Worm (Caenorhabditis elegans) whole organism, L4 larva: ENCODE results near the gene T04C10.3.

ENCODE experiments used
- D1046.2 ChIP-seq: fragments of 200-800 bp; sonication (Bioruptor generic); IDR thresholded peaks from 2 replicates; pipeline ENCODE4 v1.3.6; 2022; ENCODE audit warnings: missing genetic modification characterization, missing compliant biosample characterization
- F26F4.8 ChIP-seq: fragments of 200-800 bp; sonication (Bioruptor generic); conservative IDR thresholded peaks from 2 replicates; pipeline ENCODE4 v1.3.6; 2022; ENCODE audit warnings: missing genetic modification characterization, missing compliant biosample characterization
- T20F7.1 ChIP-seq: fragments of 200-800 bp; sonication (Bioruptor generic); optimal IDR thresholded peaks from 2 replicates; lab custom pipeline; 2018; ENCODE audit warnings: mild to moderate bottlenecking, missing genetic modification characterization, missing compliant biosample characterization
- T26A8.4 ChIP-seq: fragments of 200-800 bp; sonication (Bioruptor generic); IDR thresholded peaks from 2 replicates; pipeline ENCODE4 v1.3.6; 2022; ENCODE audit warnings: missing genetic modification characterization, missing compliant biosample characterization
- Y5F2A.4 ChIP-seq: fragments of 200-800 bp; sonication (Bioruptor generic); optimal IDR thresholded peaks from 2 replicates; lab custom pipeline; 2018; ENCODE audit warnings: mild to moderate bottlenecking, missing genetic modification characterization, missing compliant biosample characterization
- Y75B8A.6 ChIP-seq: fragments of 200-800 bp; sonication (Bioruptor generic); IDR thresholded peaks from 2 replicates; pipeline ENCODE4 v1.3.6; 2022; ENCODE audit warnings: missing genetic modification reagents, missing genetic modification characterization, missing compliant biosample characterization
- ZK546.5 ChIP-seq, 2 experiments: sonication (generic microtip); optimal IDR thresholded peaks; 2 replicates each; lab custom pipeline; 2017; ENCODE audit warnings: missing biosample characterization in 2 of 2, missing genetic modification characterization in 2 of 2
- aly-2 ChIP-seq: sonication (generic microtip); optimal IDR thresholded peaks from 2 replicates; lab custom pipeline; 2018; ENCODE audit warnings: missing biosample characterization, missing genetic modification characterization
- ceh-32 ChIP-seq: sonication (generic microtip); optimal IDR thresholded peaks from 2 replicates; lab custom pipeline; 2016; ENCODE audit warnings: mild to moderate bottlenecking, missing genetic modification characterization, missing compliant biosample characterization; ENCODE audit not compliant: poor library complexity
- ceh-44 ChIP-seq: fragments of 200-800 bp; sonication (Bioruptor generic); IDR thresholded peaks from 2 replicates; pipeline ENCODE4 v1.3.6; 2022; ENCODE audit warnings: missing genetic modification reagents, missing genetic modification characterization, missing compliant biosample characterization
- ceh-62 ChIP-seq: sonication (generic microtip); optimal IDR thresholded peaks from 2 replicates; lab custom pipeline; 2017; ENCODE audit warnings: missing biosample characterization, missing genetic modification characterization
- ceh-82 ChIP-seq: sonication (generic microtip); optimal IDR thresholded peaks from 2 replicates; lab custom pipeline; 2017; ENCODE audit warnings: missing biosample characterization, missing genetic modification characterization
- ces-1 ChIP-seq: fragments of 150-350 bp; sonication (generic microtip); optimal IDR thresholded peaks from 4 replicates; lab custom pipeline; 2014; ENCODE audit warnings: missing biosample characterization, missing genetic modification reagents, missing genetic modification characterization
- cey-2 ChIP-seq: sonication (generic microtip); optimal IDR thresholded peaks from 3 replicates; lab custom pipeline; 2017; ENCODE audit warnings: missing genetic modification characterization, mild to moderate bottlenecking, missing compliant biosample characterization, antibody characterized with exemption, borderline replicate concordance; ENCODE audit not compliant: insufficient read depth
- daf-16 ChIP-seq, 3 experiments: sonication (generic microtip); optimal IDR thresholded peaks; 2 replicates each; lab custom pipeline; 2016 to 2017; ENCODE audit warnings: missing genetic modification characterization in 3 of 3, missing genetic modification reagents in 3 of 3, mild to moderate bottlenecking in 2 of 3, missing compliant biosample characterization in 2 of 3, missing biosample characterization in 1 of 3, moderate library complexity in 1 of 3
- daf-8 ChIP-seq: fragments of 200-800 bp; sonication (Bioruptor generic); IDR thresholded peaks from 2 replicates; pipeline ENCODE4 v1.3.6; 2022; ENCODE audit warnings: missing genetic modification characterization, missing compliant biosample characterization
- dmd-8 ChIP-seq: fragments of 200-800 bp; sonication (Bioruptor generic); IDR thresholded peaks from 2 replicates; pipeline ENCODE4 v1.3.6; 2022; ENCODE audit warnings: missing genetic modification characterization, missing compliant biosample characterization
- duxl-1 ChIP-seq: sonication (generic microtip); optimal IDR thresholded peaks from 2 replicates; lab custom pipeline; 2016; ENCODE audit warnings: mild to moderate bottlenecking, missing genetic modification characterization, moderate library complexity, missing compliant biosample characterization; ENCODE audit not compliant: poor library complexity
- dve-1 ChIP-seq: sonication (generic microtip); optimal IDR thresholded peaks from 2 replicates; lab custom pipeline; 2017; ENCODE audit warnings: antibody characterized with exemption, mild to moderate bottlenecking, missing genetic modification characterization, missing compliant biosample characterization; ENCODE audit not compliant: insufficient read depth
- fkh-10 ChIP-seq: fragments of 150-350 bp; optimal IDR thresholded peaks from 2 replicates; lab custom pipeline; 2014; ENCODE audit warnings: missing biosample characterization, missing genetic modification reagents, missing genetic modification characterization
- gei-8 ChIP-seq: fragments of 200-800 bp; sonication (Bioruptor generic); optimal IDR thresholded peaks from 2 replicates; lab custom pipeline; 2018; ENCODE audit warnings: mild to moderate bottlenecking, missing genetic modification characterization, missing compliant biosample characterization
- hif-1 ChIP-seq, 2 experiments: sonication (generic microtip); optimal IDR thresholded peaks; 2 replicates each; lab custom pipeline; 2016 to 2017; ENCODE audit warnings: missing compliant biosample characterization in 2 of 2, missing genetic modification characterization in 2 of 2, missing genetic modification reagents in 2 of 2, missing genotype in 2 of 2, mild to moderate bottlenecking in 1 of 2
- hlh-11 ChIP-seq: fragments of 200-800 bp; sonication (Bioruptor generic); optimal IDR thresholded peaks from 2 replicates; lab custom pipeline; 2018; ENCODE audit warnings: mild to moderate bottlenecking, missing genetic modification characterization, missing compliant biosample characterization
- hmg-1.1 ChIP-seq: fragments of 200-800 bp; sonication (Bioruptor generic); IDR thresholded peaks from 2 replicates; pipeline ENCODE4 v1.3.6; 2022; ENCODE audit warnings: missing genetic modification reagents, missing genetic modification characterization, missing compliant biosample characterization
- lin-38 ChIP-seq: fragments of 200-800 bp; sonication (Bioruptor generic); IDR thresholded peaks from 2 replicates; pipeline ENCODE4 v1.3.6; 2022; ENCODE audit warnings: missing genetic modification reagents, missing genetic modification characterization, missing compliant biosample characterization
- lin-39 ChIP-seq: fragments of 150-350 bp; optimal IDR thresholded peaks from 2 replicates; lab custom pipeline; 2014; ENCODE audit warnings: missing biosample characterization, missing genetic modification reagents, missing genetic modification characterization
- madf-5 ChIP-seq, 2 experiments: fragments of 200-800 bp; sonication (Bioruptor generic); IDR thresholded peaks; 2 replicates each; pipeline ENCODE4 v1.3.6; 2022; ENCODE audit warnings: missing compliant biosample characterization in 2 of 2, missing genetic modification characterization in 2 of 2
- madf-9 ChIP-seq: fragments of 200-800 bp; sonication (Bioruptor generic); conservative IDR thresholded peaks from 2 replicates; pipeline ENCODE4 v1.3.6; 2022; ENCODE audit warnings: missing genetic modification reagents, missing genetic modification characterization, missing compliant biosample characterization
- mdt-29 ChIP-seq: fragments of 200-800 bp; sonication (Bioruptor generic); IDR thresholded peaks from 2 replicates; pipeline ENCODE4 v1.3.6; 2022; ENCODE audit warnings: missing genetic modification reagents, missing genetic modification characterization, missing compliant biosample characterization
- mep-1 ChIP-seq: fragments of 150-350 bp; sonication (generic microtip); optimal IDR thresholded peaks from 3 replicates; lab custom pipeline; 2014; ENCODE audit warnings: missing biosample characterization, missing genetic modification characterization
- mxl-2 ChIP-seq: fragments of 200-800 bp; sonication (Bioruptor generic); conservative IDR thresholded peaks from 2 replicates; pipeline ENCODE4 v1.3.6; 2022; ENCODE audit warnings: missing genetic modification reagents, missing genetic modification characterization, missing compliant biosample characterization
- nhr-25 ChIP-seq: sonication (generic microtip); optimal IDR thresholded peaks from 2 replicates; lab custom pipeline; 2017; ENCODE audit warnings: missing genetic modification characterization, mild to moderate bottlenecking, missing compliant biosample characterization, antibody characterized with exemption, moderate library complexity, borderline replicate concordance; ENCODE audit not compliant: insufficient read depth
- nhr-28 ChIP-seq: fragments of 150-350 bp; optimal IDR thresholded peaks from 2 replicates; lab custom pipeline; 2014; ENCODE audit warnings: missing biosample characterization, missing genetic modification characterization
- nhr-41 ChIP-seq: fragments of 200-800 bp; sonication (Bioruptor generic); IDR thresholded peaks from 2 replicates; pipeline ENCODE4 v1.3.6; 2022; ENCODE audit warnings: missing genetic modification reagents, missing genetic modification characterization, missing compliant biosample characterization
- nhr-6 ChIP-seq: fragments of 150-350 bp; optimal IDR thresholded peaks from 2 replicates; lab custom pipeline; 2014; ENCODE audit warnings: missing biosample characterization, missing genetic modification characterization
- nhr-77 ChIP-seq: fragments of 150-350 bp; optimal IDR thresholded peaks from 2 replicates; lab custom pipeline; 2014; ENCODE audit warnings: missing biosample characterization, missing genetic modification characterization
- pha-4 ChIP-seq, 2 experiments: fragments of 150-350 bp in 1 of 2; fragments of 200-800 bp in 1 of 2; sonication (Bioruptor generic) in 1 of 2; IDR thresholded peaks in 1 of 2; optimal IDR thresholded peaks in 1 of 2; 2 replicates each; pipeline versions ENCODE4 v1.3.6 to Lab custom; 2014 to 2022; ENCODE audit warnings: missing genetic modification characterization in 2 of 2, missing genetic modification reagents in 2 of 2, missing biosample characterization in 1 of 2, missing compliant biosample characterization in 1 of 2
- pqm-1 ChIP-seq: sonication (generic microtip); optimal IDR thresholded peaks from 2 replicates; lab custom pipeline; 2017; ENCODE audit warnings: missing biosample characterization, missing genetic modification characterization
- rbr-2 ChIP-seq: sonication (generic microtip); optimal IDR thresholded peaks from 2 replicates; lab custom pipeline; 2016; ENCODE audit warnings: missing genotype, missing genetic modification characterization, missing compliant biosample characterization
- sdz-12 ChIP-seq: fragments of 200-800 bp; sonication (Bioruptor generic); optimal IDR thresholded peaks from 2 replicates; lab custom pipeline; 2018; ENCODE audit warnings: mild to moderate bottlenecking, missing genetic modification characterization, missing compliant biosample characterization
- spr-3 ChIP-seq: fragments of 200-800 bp; sonication (Bioruptor generic); optimal IDR thresholded peaks from 2 replicates; lab custom pipeline; 2018; ENCODE audit warnings: mild to moderate bottlenecking, missing genetic modification characterization, missing compliant biosample characterization
- unc-62 ChIP-seq, 3 experiments: fragments of 150-350 bp in 1 of 3; sonication (generic microtip); optimal IDR thresholded peaks in 2 of 3; peaks in 1 of 3; 1 replicate in 1 of 3; 2 replicates in 2 of 3; lab custom pipeline; 2014 to 2017; ENCODE audit warnings: missing biosample characterization in 3 of 3, missing genetic modification characterization in 3 of 3, missing genetic modification reagents in 3 of 3, missing genotype in 1 of 3
- vab-7 ChIP-seq: fragments of 200-800 bp; sonication (Bioruptor generic); IDR thresholded peaks from 2 replicates; pipeline ENCODE4 v1.3.6; 2022; ENCODE audit warnings: missing genetic modification reagents, missing genetic modification characterization, missing compliant biosample characterization
- zfp-2 ChIP-seq: sonication (generic microtip); optimal IDR thresholded peaks from 2 replicates; lab custom pipeline; 2016; ENCODE audit warnings: mild to moderate bottlenecking, missing genetic modification characterization, missing compliant biosample characterization
- zfp-3 ChIP-seq: fragments of 200-800 bp; sonication (Bioruptor generic); conservative IDR thresholded peaks from 2 replicates; pipeline ENCODE4 v1.3.6; 2022; ENCODE audit warnings: missing genetic modification reagents, missing genetic modification characterization, missing compliant biosample characterization
- zip-11 ChIP-seq: fragments of 200-800 bp; sonication (Bioruptor generic); IDR thresholded peaks from 2 replicates; pipeline ENCODE4 v1.3.6; 2022; ENCODE audit warnings: missing genetic modification characterization, missing compliant biosample characterization
- zip-2 ChIP-seq: fragments of 150-350 bp; optimal IDR thresholded peaks from 2 replicates; lab custom pipeline; 2014; ENCODE audit warnings: missing biosample characterization, missing genetic modification characterization
- ztf-11 ChIP-seq: fragments of 150-350 bp; optimal IDR thresholded peaks from 2 replicates; lab custom pipeline; 2014; ENCODE audit warnings: missing biosample characterization, missing genetic modification characterization
- ztf-7 ChIP-seq: fragments of 150-350 bp; optimal IDR thresholded peaks from 2 replicates; lab custom pipeline; 2014; ENCODE audit warnings: missing biosample characterization, missing genetic modification characterization

The T04C10.3 gene

ce11 chrX:14808796-14809195 lies 3.4 kb upstream of the T04C10.3 start:
- TF ChIP-seq lin-39 (tag; lab: Kevin White, UChicago) (no peak), madf-5 (GFP tag; IDR thresholded peaks at IDR 0.05; lab: Robert Waterston, UW) (no peak), dve-1 (tag; lab: Kevin White, UChicago) (peak; percentile 35), mxl-2 (no peak), nhr-77 (tag; lab: Kevin White, UChicago) (no peak), zfp-3 (GFP tag; lab: Robert Waterston, UW) (0 out of 2 replicates have a peak, but pooled peaks have one; percentile 53), Y5F2A.4 (GFP tag; lab: Kevin White, UChicago) (no peak), madf-9 (GFP tag; lab: Robert Waterston, UW) (no peak), lin-38 (GFP tag; lab: Robert Waterston, UW) (0 out of 2 replicates have a peak, but pooled peaks have one; percentile 25), Y75B8A.6 (no peak), T26A8.4 (peak; percentile 72), zfp-2 (no peak), duxl-1 (tag; lab: Kevin White, UChicago) (peak; percentile 22), dmd-8 (GFP tag; lab: Robert Waterston, UW) (no peak), pha-4 (GFP tag; IDR thresholded peaks at IDR 0.05; lab: Robert Waterston, UW) (no peak), pha-4 (tag; optimal IDR thresholded peaks at IDR 0.05; lab: Kevin White, UChicago) (no peak), T20F7.1 (peak; percentile 38), sdz-12 (GFP tag; lab: Kevin White, UChicago) (peak; percentile 47), daf-16 (GFP tag; optimal IDR thresholded peaks at IDR 0.05; lab: Kevin White, UChicago) (no peak), daf-16 (tag; optimal IDR thresholded peaks at IDR 0.05; lab: Kevin White, UChicago) (peak; percentile 78), mep-1 (tag; lab: Kevin White, UChicago) (peak; percentile 23), ceh-44 (GFP tag; lab: Robert Waterston, UW) (no peak), ceh-32 (tag; lab: Kevin White, UChicago) (no peak), pqm-1 (tag; lab: Kevin White, UChicago) (no peak), fkh-10 (GFP tag; lab: Kevin White, UChicago) (no peak), mdt-29 (GFP tag; lab: Robert Waterston, UW) (no peak), cey-2 (tag; lab: Kevin White, UChicago) (no peak), zip-11 (GFP tag; lab: Robert Waterston, UW) (no peak), nhr-28 (tag; lab: Kevin White, UChicago) (no peak), nhr-25 (no peak), ztf-7 (tag; lab: Kevin White, UChicago) (no peak), aly-2 (tag; lab: Kevin White, UChicago) (no peak), vab-7 (GFP tag; lab: Robert Waterston, UW) (no peak), hmg-1.1 (GFP tag; lab: Robert Waterston, UW) (no peak), ZK546.5 (tag; optimal IDR thresholded peaks at IDR 0.05; lab: Kevin White, UChicago) (no peak), daf-8 (GFP tag; lab: Robert Waterston, UW) (no peak), hif-1 (tag; optimal IDR thresholded peaks at IDR 0.05; lab: Kevin White, UChicago) (peak in 1 of 2 experiments; percentile 20), ceh-82 (tag; lab: Kevin White, UChicago) (no peak), ceh-62 (tag; lab: Kevin White, UChicago) (no peak), F26F4.8 (GFP tag; lab: Robert Waterston, UW) (no peak), ztf-11 (no peak), unc-62 (GFP tag; optimal IDR thresholded peaks at IDR 0.05 in 1 of 2; lab: Kevin White, UChicago) (no peak), unc-62 (tag; optimal IDR thresholded peaks at IDR 0.05; lab: Kevin White, UChicago) (no peak), D1046.2 (GFP tag; lab: Robert Waterston, UW) (no peak), nhr-6 (tag; lab: Kevin White, UChicago) (no peak), spr-3 (GFP tag; lab: Kevin White, UChicago) (peak; percentile 60), gei-8 (no peak), zip-2 (tag; lab: Kevin White, UChicago) (no peak), ces-1 (GFP tag; lab: Kevin White, UChicago) (no peak), nhr-41 (GFP tag; lab: Robert Waterston, UW) (no peak), hlh-11 (tag; lab: Kevin White, UChicago) (peak; percentile 13), rbr-2 (tag; lab: Kevin White, UChicago) (no peak)
